Fruit fly (Drosophila melanogaster): ENCODE data around the gene CG33688.

CG33688 gene

dm6 chr3L:16149418-16150160 is 49.4 kb upstream of the CG33688 start (continued):
- TF ChIP-seq CG11247 (GFP tag; IDR thresholded peaks at IDR 0.05) (no peak), klu (GFP tag; IDR thresholded peaks at IDR 0.05) (no peak), lbe (GFP tag; optimal IDR thresholded peaks at IDR 0.05) (no peak), CG3407 (GFP tag; optimal IDR thresholded peaks at IDR 0.05) (no peak), dati (GFP tag; IDR thresholded peaks at IDR 0.05) (no peak), slou (GFP tag; optimal IDR thresholded peaks at IDR 0.05) (no peak), CG2678 (tag; optimal IDR thresholded peaks at IDR 0.05) (peak; percentile 47), CG4282 (GFP tag; optimal IDR thresholded peaks at IDR 0.05) (no peak), CG7372 (GFP tag; IDR thresholded peaks at IDR 0.05) (no peak), CG2120 (GFP tag; optimal IDR thresholded peaks at IDR 0.05) (peak; percentile 58), CG2202 (tag; optimal IDR thresholded peaks at IDR 0.05) (no peak), Hmr (GFP tag; optimal IDR thresholded peaks at IDR 0.05) (peak; percentile 33), CG34224 (GFP tag; IDR thresholded peaks at IDR 0.05; ENCODE audit: partially characterized antibody) (no peak), Six4 (GFP tag; optimal IDR thresholded peaks at IDR 0.05) (no peak), C15 (GFP tag; IDR thresholded peaks at IDR 0.05) (no peak), crol (GFP tag; IDR thresholded peaks at IDR 0.05) (no peak), tll (GFP tag; optimal IDR thresholded peaks at IDR 0.05) (no peak), Rx (GFP tag; IDR thresholded peaks at IDR 0.05) (no peak), CG11085 (GFP tag; IDR thresholded peaks at IDR 0.05) (no peak), CG8924 (tag; optimal IDR thresholded peaks at IDR 0.05) (peak; percentile 23), grau (tag; optimal IDR thresholded peaks at IDR 0.05) (peak; percentile 54), CG10321 (GFP tag; IDR thresholded peaks at IDR 0.05) (no peak), kah (GFP tag; optimal IDR thresholded peaks at IDR 0.05) (no peak), tin (GFP tag; optimal IDR thresholded peaks at IDR 0.05) (no peak), CTCF (GFP tag; optimal IDR thresholded peaks at IDR 0.05) (no peak), CG6175 (GFP tag; IDR thresholded peaks at IDR 0.05) (no peak), ci (GFP tag; IDR thresholded peaks at IDR 0.05) (no peak), CG14441 (GFP tag; IDR thresholded peaks at IDR 0.05) (no peak), hbn (GFP tag; IDR thresholded peaks at IDR 0.05; ENCODE audit: partially characterized antibody) (no peak), trem (tag; optimal IDR thresholded peaks at IDR 0.05) (no peak), CG6689 (GFP tag; IDR thresholded peaks at IDR 0.05) (0 out of 2 replicates have a peak, but pooled peaks have one; percentile 25), CG1529 (GFP tag; optimal IDR thresholded peaks at IDR 0.05) (no peak), Dip3 (GFP tag; optimal IDR thresholded peaks at IDR 0.05) (no peak), CG8359 (GFP tag; optimal IDR thresholded peaks at IDR 0.05; ENCODE audit: borderline replicate concordance) (no peak), CHES-1-like (GFP tag; optimal IDR thresholded peaks at IDR 0.05) (peak; percentile 46), fru (optimal IDR thresholded peaks at IDR 0.05) (no peak), prd (optimal IDR thresholded peaks at IDR 0.05) (no peak), prd (GFP tag; IDR thresholded peaks at IDR 0.05) (peak; percentile 24; the same call in 1 of the 3 replicates), en (GFP tag; optimal IDR thresholded peaks at IDR 0.05) (no peak), jing (GFP tag; optimal IDR thresholded peaks at IDR 0.05) (no peak), D19A (tag; optimal IDR thresholded peaks at IDR 0.05) (no peak), wek (GFP tag; optimal IDR thresholded peaks at IDR 0.05) (no peak), Hr78 (GFP tag; optimal IDR thresholded peaks at IDR 0.05) (no peak), chm (GFP tag; IDR thresholded peaks at IDR 0.05) (no peak), Hmx (GFP tag; optimal IDR thresholded peaks at IDR 0.05) (no peak), kay (GFP tag; optimal IDR thresholded peaks at IDR 0.05) (no peak), sqz (GFP tag; optimal IDR thresholded peaks at IDR 0.05) (peak; percentile 47), zfh1 (GFP tag; IDR thresholded peaks at IDR 0.05) (no peak), nerfin-2 (GFP tag; IDR thresholded peaks at IDR 0.05; ENCODE audit: partially characterized antibody) (no peak), Trl (optimal IDR thresholded peaks at IDR 0.05) (no peak), Trl (GFP tag; optimal IDR thresholded peaks at IDR 0.05) (peak; percentile 3), jumu (GFP tag; optimal IDR thresholded peaks at IDR 0.05) (no peak)

Measured in whole organism, embryonic.